Worm (Caenorhabditis elegans): ENCODE measurements around the gene ugt-44.

- TF ChIP-seq ama-1 (optimal IDR thresholded peaks at IDR 0.05) (no peak), aly-1 (tag; optimal IDR thresholded peaks at IDR 0.05) (no peak), hmbx-1 (tag; optimal IDR thresholded peaks at IDR 0.05) (no peak), flt-1 (GFP tag; IDR thresholded peaks at IDR 0.05) (no peak), F13C5.2 (tag; optimal IDR thresholded peaks at IDR 0.05) (no peak), ceh-36 (tag; optimal IDR thresholded peaks at IDR 0.05) (no peak), tra-4 (tag; optimal IDR thresholded peaks at IDR 0.05) (no peak), tbx-37 (GFP tag; conservative IDR thresholded peaks at IDR 0.05) (no peak), tbx-11 (GFP tag; IDR thresholded peaks at IDR 0.05) (no peak), hnd-1 (tag; optimal IDR thresholded peaks at IDR 0.05) (no peak), ceh-13 (GFP tag; optimal IDR thresholded peaks at IDR 0.05) (no peak), ets-7 (tag; optimal IDR thresholded peaks at IDR 0.05) (no peak), sea-1 (GFP tag; conservative IDR thresholded peaks at IDR 0.05) (no peak), scrt-1 (GFP tag; IDR thresholded peaks at IDR 0.05) (no peak)
These were observed 16.5 kb upstream of the ugt-44 start, which contains the start of gene F01D4.8 for ce11 chrIV:10453001-10453400.
